Fruit fly (Drosophila melanogaster): ENCODE measurements around the gene CG16781.
A peak's percentile ranks its signal among the peaks of the same experiment; 100 is the strongest.

The CG16781 gene

dm6 chrX:3482119-3483014 lies 18.5 kb upstream of the CG16781 start, which contains the start of the genes CG10804 and CG10802 (continued):
- TF ChIP-seq CoRest (tag; optimal IDR thresholded peaks at IDR 0.05) (peak; percentile 85), CG10431 (GFP tag; optimal IDR thresholded peaks at IDR 0.05) (no peak), cad (GFP tag; optimal IDR thresholded peaks at IDR 0.05) (no peak), Bdp1 (GFP tag; optimal IDR thresholded peaks at IDR 0.05) (peak; percentile 71), MTF-1 (GFP tag; optimal IDR thresholded peaks at IDR 0.05; ENCODE audit: borderline replicate concordance) (no peak), CG7987 (GFP tag; optimal IDR thresholded peaks at IDR 0.05) (peak; percentile 14), caup (GFP tag; optimal IDR thresholded peaks at IDR 0.05; ENCODE audit: severe bottlenecking) (peak; percentile 43), sens (GFP tag) (peak; percentile 97), unpg (GFP tag; optimal IDR thresholded peaks at IDR 0.05) (peak; percentile 70), tin (GFP tag; optimal IDR thresholded peaks at IDR 0.05) (peak; percentile 73), sqz (GFP tag; optimal IDR thresholded peaks at IDR 0.05) (peak; percentile 22), cg (GFP tag; optimal IDR thresholded peaks at IDR 0.05) (no peak), CG13123 (GFP tag; optimal IDR thresholded peaks at IDR 0.05) (peak; percentile 74), Nf-YB (GFP tag; optimal IDR thresholded peaks at IDR 0.05) (no peak), cwo (GFP tag; optimal IDR thresholded peaks at IDR 0.05) (peak; percentile 24), vfl (GFP tag; optimal IDR thresholded peaks at IDR 0.05) (peak; percentile 69), Meics (GFP tag; optimal IDR thresholded peaks at IDR 0.05) (peak; percentile 51), chn (GFP tag; optimal IDR thresholded peaks at IDR 0.05) (peak; percentile 83)

DNA sequence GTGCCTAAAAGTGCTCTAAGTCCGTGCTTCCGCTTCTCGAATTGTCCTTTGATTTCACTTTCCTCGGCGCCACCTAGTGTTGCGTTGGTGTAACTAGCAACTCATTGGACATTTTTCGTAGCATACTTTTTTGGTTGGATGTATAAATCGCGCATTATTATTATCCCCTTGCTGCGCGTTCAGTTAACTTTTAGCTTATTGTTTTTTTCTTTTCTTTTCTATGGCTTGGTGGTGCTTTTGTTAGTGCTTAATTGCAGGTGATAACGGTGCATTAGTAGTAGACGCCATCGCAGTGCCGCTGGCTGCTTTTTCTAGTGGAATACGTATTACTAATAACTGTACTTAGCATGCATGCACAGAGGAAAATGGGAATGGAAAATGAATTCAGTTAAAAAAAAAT lies 17.2 kb upstream of the CG16781 start:
- TF ChIP-seq CG13894 (tag; optimal IDR thresholded peaks at IDR 0.05) (no peak), Rfx (GFP tag; IDR thresholded peaks at IDR 0.05) (0 out of 2 replicates have a peak, but pooled peaks have one; percentile 15), fru (optimal IDR thresholded peaks at IDR 0.05) (no peak), mam (GFP tag; optimal IDR thresholded peaks at IDR 0.05) (no peak), CG42726 (GFP tag; IDR thresholded peaks at IDR 0.05; ENCODE audit: partially characterized antibody) (0 out of 2 replicates have a peak, but pooled peaks have one; percentile 8), NC2β (GFP tag; optimal IDR thresholded peaks at IDR 0.05) (no peak), row (GFP tag; IDR thresholded peaks at IDR 0.05) (0 out of 3 replicates have a peak, but pooled peaks have one; percentile 5), E2f1 (GFP tag; IDR thresholded peaks at IDR 0.05) (peak; percentile 15; the same call in 1 of the 2 replicates), CTCF (GFP tag; optimal IDR thresholded peaks at IDR 0.05) (peak; percentile 94), CrebB (tag; optimal IDR thresholded peaks at IDR 0.05) (no peak), Hr51 (GFP tag; optimal IDR thresholded peaks at IDR 0.05) (peak in 1 of 2 experiments; percentile 8), chm (GFP tag; IDR thresholded peaks at IDR 0.05) (0 out of 2 replicates have a peak, but pooled peaks have one; percentile 26), gce (GFP tag; IDR thresholded peaks at IDR 0.05) (no peak), Blimp-1 (GFP tag; optimal IDR thresholded peaks at IDR 0.05) (peak; percentile 15), pfk (GFP tag; optimal IDR thresholded peaks at IDR 0.05) (no peak), CG15514 (GFP tag; optimal IDR thresholded peaks at IDR 0.05) (peak; percentile 12), amos (GFP tag; IDR thresholded peaks at IDR 0.05; ENCODE audit: partially characterized antibody) (peak; percentile 29; the same call in 1 of the 2 replicates), CG2199 (GFP tag; IDR thresholded peaks at IDR 0.05) (peak; percentile 84; the same call in 2 of the 3 replicates), sens (GFP tag) (peak; percentile 14), stwl (tag; optimal IDR thresholded peaks at IDR 0.05) (peak; percentile 44), CG8388 (GFP tag; optimal IDR thresholded peaks at IDR 0.05) (peak; percentile 17), CG9437 (GFP tag; optimal IDR thresholded peaks at IDR 0.05) (peak; percentile 88), CG10979 (tag; optimal IDR thresholded peaks at IDR 0.05) (peak; percentile 99), Lhr (GFP tag; optimal IDR thresholded peaks at IDR 0.05) (peak; percentile 9), ci (GFP tag; IDR thresholded peaks at IDR 0.05) (peak; percentile 45; the same call in 1 of the 3 replicates), cato (GFP tag; optimal IDR thresholded peaks at IDR 0.05; ENCODE audit: borderline replicate concordance) (no peak), al (GFP tag; IDR thresholded peaks at IDR 0.05) (no peak), rib (GFP tag; IDR thresholded peaks at IDR 0.05) (0 out of 2 replicates have a peak, but pooled peaks have one; percentile 12), Med (GFP tag) (peak; percentile 14), CG10462 (GFP tag; optimal IDR thresholded peaks at IDR 0.05) (no peak), Sox100B (GFP tag; optimal IDR thresholded peaks at IDR 0.05) (peak; percentile 7)
